Fruit fly (Drosophila melanogaster) whole organism, wandering third instar larva: ENCODE measurements around the gene CG34453.

Experiments used
- Myc ChIP-seq: fragments of >200 bp; optimal IDR thresholded peaks from 2 replicates; lab custom pipeline; 2017
- OdsH ChIP-seq: fragments of 200-800 bp; sonication (Bioruptor generic); optimal IDR thresholded peaks from 2 replicates; lab custom pipeline; 2016; ENCODE audit warnings: missing biosample characterization, mild to moderate bottlenecking, missing genetic modification characterization
- Rel ChIP-seq, 2 experiments: fragments of 200-800 bp; sonication (Bioruptor generic) in 1 of 2; optimal IDR thresholded peaks; 2 replicates in 1 of 2; 3 replicates in 1 of 2; lab custom pipeline; 2016 to 2019; ENCODE audit warnings: mild to moderate bottlenecking in 2 of 2, missing biosample characterization in 2 of 2, missing genetic modification characterization in 2 of 2, moderate library complexity in 1 of 2
- h ChIP-seq: fragments of 200-800 bp; sonication (Bioruptor generic); optimal IDR thresholded peaks from 3 replicates; lab custom pipeline; 2016; ENCODE audit warnings: missing biosample characterization, mild to moderate bottlenecking, missing genetic modification characterization
- lola ChIP-seq: fragments of >200 bp; optimal IDR thresholded peaks from 2 replicates; lab custom pipeline; 2017; ENCODE audit warnings: missing biosample characterization, missing genetic modification characterization
- pan ChIP-seq: fragments of >200 bp; optimal IDR thresholded peaks from 2 replicates; lab custom pipeline; 2017
- psq ChIP-seq: fragments of 200-800 bp; sonication (Bioruptor generic); optimal IDR thresholded peaks from 3 replicates; lab custom pipeline; 2017; ENCODE audit warnings: missing biosample characterization, mild to moderate bottlenecking, missing genetic modification characterization, moderate library complexity
- usp ChIP-seq: fragments of >200 bp; optimal IDR thresholded peaks from 2 replicates; lab custom pipeline; 2017; ENCODE audit warnings: missing biosample characterization, missing genetic modification characterization

DNA sequence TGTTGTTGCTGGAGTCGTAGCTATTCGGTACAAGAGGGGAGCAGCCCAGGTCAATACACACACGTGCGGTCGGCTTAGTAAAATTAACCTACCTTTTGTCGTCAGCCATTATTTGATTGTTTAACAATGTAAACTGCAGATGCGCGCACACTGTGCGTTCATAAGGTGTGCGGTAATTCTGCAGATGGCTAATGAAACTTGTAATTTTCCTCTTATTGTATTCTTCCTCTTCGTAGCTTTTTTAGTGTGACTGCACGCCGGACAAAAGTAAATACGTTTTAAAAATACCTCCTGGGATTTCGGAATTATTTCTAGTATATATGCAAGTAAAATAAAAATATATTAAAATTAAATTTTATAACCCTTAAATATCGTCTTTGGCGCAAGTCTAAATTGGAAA is 22.0 kb downstream of the CG34453 start, which contains the start of gene Prp4k:
- TF ChIP-seq Rel (GFP tag; optimal IDR thresholded peaks at IDR 0.05; lab: Kevin White, UChicago), result no peak
- peak; percentile 30 for TF ChIP-seq Rel (tag; optimal IDR thresholded peaks at IDR 0.05; lab: Kevin White, UChicago)
- TF ChIP-seq h, result no peak
- TF ChIP-seq psq, result peak; percentile 21
- TF ChIP-seq lola (GFP tag; lab: Kevin White, UChicago), result no peak
- no peak for TF ChIP-seq pan
- TF ChIP-seq OdsH (GFP tag; lab: Kevin White, UChicago), result no peak
- no peak for TF ChIP-seq usp (GFP tag; lab: Kevin White, UChicago)
- no peak for TF ChIP-seq Myc
